Worm (Caenorhabditis elegans): ENCODE results near the gene rbc-1.

The rbc-1 gene

DNA sequence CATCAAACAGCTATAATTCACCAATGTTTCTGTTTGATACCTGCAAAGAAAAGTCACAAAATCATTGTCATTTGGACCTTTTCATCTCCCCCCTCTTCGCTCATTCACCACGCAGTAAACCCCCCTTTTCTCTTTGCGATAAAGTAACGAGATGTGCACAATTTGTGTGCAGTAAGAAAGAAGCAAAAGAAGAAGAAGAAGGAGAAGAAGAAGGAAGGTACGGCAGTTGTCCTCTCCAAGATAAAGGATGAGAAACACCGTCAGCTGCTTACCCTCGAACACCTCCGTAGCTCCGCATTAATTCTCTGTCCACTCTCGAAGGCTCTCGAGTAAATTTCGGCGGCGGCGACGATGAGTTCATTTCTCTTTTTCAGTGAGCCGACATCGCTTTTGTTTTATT is 42.3 kb downstream of the rbc-1 start:
- TF ChIP-seq pha-4 (GFP tag; IDR thresholded peaks at IDR 0.05) (no peak), pha-4 (tag; optimal IDR thresholded peaks at IDR 0.05) (no peak), nhr-11 (tag; optimal IDR thresholded peaks at IDR 0.05) (peak; percentile 45), zip-11 (GFP tag; IDR thresholded peaks at IDR 0.05) (no peak), lin-1 (GFP tag; IDR thresholded peaks at IDR 0.05) (no peak), Y48G9A.11 (GFP tag; IDR thresholded peaks at IDR 0.05) (no peak), daf-16 (GFP tag; optimal IDR thresholded peaks at IDR 0.05) (peak in 1 of 2 experiments; percentile 25), daf-16 (tag; optimal IDR thresholded peaks at IDR 0.05) (no peak), daf-19 (GFP tag; conservative IDR thresholded peaks at IDR 0.05) (no peak), ZK546.5 (tag; optimal IDR thresholded peaks at IDR 0.05) (no peak), nhr-25 (tag; optimal IDR thresholded peaks at IDR 0.05; ENCODE audit: borderline replicate concordance, insufficient read depth) (no peak), ceh-82 (tag; optimal IDR thresholded peaks at IDR 0.05) (no peak), dve-1 (tag; optimal IDR thresholded peaks at IDR 0.05; ENCODE audit: insufficient read depth) (no peak), sdz-12 (GFP tag; optimal IDR thresholded peaks at IDR 0.05) (no peak), zip-2 (tag; optimal IDR thresholded peaks at IDR 0.05) (no peak), ztf-7 (tag; optimal IDR thresholded peaks at IDR 0.05) (no peak), aha-1 (tag) (peak; percentile 30), ZK337.2 (GFP tag; IDR thresholded peaks at IDR 0.05) (no peak), hif-1 (tag; optimal IDR thresholded peaks at IDR 0.05) (no peak), lin-29 (GFP tag; IDR thresholded peaks at IDR 0.05) (no peak), hlh-11 (tag; optimal IDR thresholded peaks at IDR 0.05) (peak; percentile 17), jun-1 (tag; optimal IDR thresholded peaks at IDR 0.05) (no peak), nhr-42 (GFP tag; IDR thresholded peaks at IDR 0.05) (no peak)

- TF ChIP-seq unc-62 (GFP tag; optimal IDR thresholded peaks at IDR 0.05 in 1 of 2), result peak in 1 of 2 experiments; percentile 89
- no peak for TF ChIP-seq unc-62 (tag; optimal IDR thresholded peaks at IDR 0.05)
- TF ChIP-seq nhr-10 (tag; optimal IDR thresholded peaks at IDR 0.05), result no peak
Observed at ce11 chrX:14654668-14655067, 43.5 kb downstream of the rbc-1 start, which contains the start of gene syg-2. Gene syg-2, plus strand, starts transcription at chrX:14654968.

- TF ChIP-seq ztf-11 (tag; optimal IDR thresholded peaks at IDR 0.05) (no peak), egl-43 (GFP tag; IDR thresholded peaks at IDR 0.05) (no peak), mxl-3 (GFP tag; optimal IDR thresholded peaks at IDR 0.05) (no peak), spr-1 (tag; optimal IDR thresholded peaks at IDR 0.05) (no peak), ceh-28 (tag; optimal IDR thresholded peaks at IDR 0.05) (no peak), madf-5 (GFP tag; IDR thresholded peaks at IDR 0.05) (no peak), duxl-1 (tag; optimal IDR thresholded peaks at IDR 0.05; ENCODE audit: poor library complexity) (no peak), lir-3 (tag; optimal IDR thresholded peaks at IDR 0.05) (no peak), aha-1 (tag) (no peak)
Observed at ce11 chrX:14657445-14657844, 46.3 kb downstream of the rbc-1 start.

- no peak for TF ChIP-seq D1046.2 (GFP tag; IDR thresholded peaks at IDR 0.05)
- no peak for TF ChIP-seq daf-16 (GFP tag; optimal IDR thresholded peaks at IDR 0.05)
- no peak for TF ChIP-seq daf-16 (tag; optimal IDR thresholded peaks at IDR 0.05)
- TF ChIP-seq nhr-11 (tag; optimal IDR thresholded peaks at IDR 0.05), result no peak
- no peak for TF ChIP-seq nhr-102 (tag; optimal IDR thresholded peaks at IDR 0.05)
- no peak for TF ChIP-seq snpc-1.2 (GFP tag; IDR thresholded peaks at IDR 0.05)
- TF ChIP-seq hlh-30 (tag; optimal IDR thresholded peaks at IDR 0.05; ENCODE audit: insufficient read depth), result no peak
- no peak for TF ChIP-seq R02D3.7 (tag; optimal IDR thresholded peaks at IDR 0.05)
- no peak for TF ChIP-seq zag-1 (tag; optimal IDR thresholded peaks at IDR 0.05)
Observed at ce11 chrX:14659454-14659853, 48.3 kb downstream of the rbc-1 start.
